Fruit fly (Drosophila melanogaster): ENCODE measurements around the gene CG32228.

The CG32228 gene

dm6 chr3L:20309758-20310733 is 44.4 kb downstream of the CG32228 start (continued):
- TF ChIP-seq klu (GFP tag; IDR thresholded peaks at IDR 0.05): peak; percentile 33; the same call in 1 of the 2 replicates
- peak; percentile 78 for TF ChIP-seq ato (GFP tag; IDR thresholded peaks at IDR 0.05; ENCODE audit: partially characterized antibody)
- TF ChIP-seq E2f2 (GFP tag; IDR thresholded peaks at IDR 0.05): peak; percentile 95
- peak; percentile 55 for TF ChIP-seq CG3995 (GFP tag; optimal IDR thresholded peaks at IDR 0.05)
- no peak for TF ChIP-seq CG10431 (GFP tag; optimal IDR thresholded peaks at IDR 0.05)
- no peak for TF ChIP-seq CG11696 (GFP tag; IDR thresholded peaks at IDR 0.05)
- no peak for TF ChIP-seq otp (GFP tag; IDR thresholded peaks at IDR 0.05)
- TF ChIP-seq zen (tag; optimal IDR thresholded peaks at IDR 0.05): peak; percentile 3
- peak; percentile 71 for TF ChIP-seq Antp (GFP tag; optimal IDR thresholded peaks at IDR 0.05)
- no peak for TF ChIP-seq CG17328 (GFP tag; IDR thresholded peaks at IDR 0.05)
- peak; percentile 27 for TF ChIP-seq Elba2 (GFP tag; optimal IDR thresholded peaks at IDR 0.05)
- TF ChIP-seq Dbx (GFP tag; IDR thresholded peaks at IDR 0.05): peak; percentile 64
- peak; percentile 46 for TF ChIP-seq sug (tag; optimal IDR thresholded peaks at IDR 0.05)
- TF ChIP-seq Ptx1 (GFP tag; IDR thresholded peaks at IDR 0.05): peak; percentile 22; the same call in 1 of the 2 replicates
- TF ChIP-seq nom (GFP tag; optimal IDR thresholded peaks at IDR 0.05): no peak
- TF ChIP-seq CG9876 (GFP tag; optimal IDR thresholded peaks at IDR 0.05): peak; percentile 56
- TF ChIP-seq CG1603 (tag; optimal IDR thresholded peaks at IDR 0.05): peak; percentile 89
- TF ChIP-seq Hsf (GFP tag; optimal IDR thresholded peaks at IDR 0.05): peak; percentile 47
- no peak for TF ChIP-seq CG32767 (GFP tag; IDR thresholded peaks at IDR 0.05)
- no peak; the same call in 1 of the 2 replicates for TF ChIP-seq aop (GFP tag; IDR thresholded peaks at IDR 0.05)
- TF ChIP-seq CkIIα-i1 (GFP tag; IDR thresholded peaks at IDR 0.05): no peak
- peak; percentile 20 for TF ChIP-seq CG18764 (GFP tag; optimal IDR thresholded peaks at IDR 0.05)
- TF ChIP-seq CG10543 (GFP tag; optimal IDR thresholded peaks at IDR 0.05): no peak
- TF ChIP-seq Dp (GFP tag; optimal IDR thresholded peaks at IDR 0.05): peak; percentile 91
- peak; percentile 73; the same call in 2 of the 3 replicates for TF ChIP-seq zfh1 (GFP tag; IDR thresholded peaks at IDR 0.05)
- TF ChIP-seq Atf-2 (GFP tag; optimal IDR thresholded peaks at IDR 0.05): peak; percentile 26
- TF ChIP-seq pho (GFP tag; optimal IDR thresholded peaks at IDR 0.05): peak; percentile 61
- no peak for TF ChIP-seq unpg (GFP tag; optimal IDR thresholded peaks at IDR 0.05)
- TF ChIP-seq NK7.1 (GFP tag; optimal IDR thresholded peaks at IDR 0.05): no peak
- peak; percentile 43 for TF ChIP-seq shn (GFP tag; optimal IDR thresholded peaks at IDR 0.05)
- peak; percentile 43; the same call in 1 of the 2 replicates for TF ChIP-seq Adf1 (GFP tag; IDR thresholded peaks at IDR 0.05)
- TF ChIP-seq B-H2 (GFP tag; optimal IDR thresholded peaks at IDR 0.05): peak; percentile 50
- TF ChIP-seq CG13894 (tag; optimal IDR thresholded peaks at IDR 0.05): peak; percentile 26
- TF ChIP-seq tna (GFP tag; IDR thresholded peaks at IDR 0.05; ENCODE audit: partially characterized antibody): peak; percentile 53; the same call in 1 of the 2 replicates
- peak; percentile 92 for TF ChIP-seq Med (GFP tag)
- peak; percentile 71 for TF ChIP-seq mam (GFP tag; optimal IDR thresholded peaks at IDR 0.05)
- TF ChIP-seq CG2202 (tag; optimal IDR thresholded peaks at IDR 0.05): no peak
- TF ChIP-seq sc (optimal IDR thresholded peaks at IDR 0.05): no peak
- TF ChIP-seq sc (GFP tag; optimal IDR thresholded peaks at IDR 0.05): no peak
- no peak for TF ChIP-seq gsb-n (tag; optimal IDR thresholded peaks at IDR 0.05)
- no peak for TF ChIP-seq CG6813 (GFP tag; optimal IDR thresholded peaks at IDR 0.05)
- peak; percentile 81 for TF ChIP-seq sob (GFP tag; IDR thresholded peaks at IDR 0.05)
- TF ChIP-seq row (GFP tag; IDR thresholded peaks at IDR 0.05): peak; percentile 49; the same call in 2 of the 3 replicates
- peak; percentile 47 for TF ChIP-seq caup (GFP tag; optimal IDR thresholded peaks at IDR 0.05; ENCODE audit: severe bottlenecking)
- TF ChIP-seq wdn (GFP tag; IDR thresholded peaks at IDR 0.05): peak; percentile 43; the same call in 1 of the 2 replicates
- peak; percentile 54 for TF ChIP-seq zfh2 (GFP tag; optimal IDR thresholded peaks at IDR 0.05)
- peak; percentile 80 for TF ChIP-seq CG13624 (GFP tag; optimal IDR thresholded peaks at IDR 0.05)
- TF ChIP-seq CG1024 (GFP tag; IDR thresholded peaks at IDR 0.05): no peak
- TF ChIP-seq vnd (GFP tag; IDR thresholded peaks at IDR 0.05; ENCODE audit: partially characterized antibody): peak; percentile 67
